Fruit fly (Drosophila melanogaster) whole organism, embryonic: ENCODE results near the gene CG15406.
A peak's percentile ranks its signal among the peaks of the same experiment; 100 is the strongest.

Experiments used
- Bdp1 ChIP-seq: fragments of 200-800 bp; sonication (Bioruptor generic); optimal IDR thresholded peaks from 3 replicates; lab custom pipeline; 2016; ENCODE audit warnings: missing biosample characterization, missing genetic modification characterization
- CG11504 ChIP-seq: fragments of 200-800 bp; sonication (Bioruptor generic); optimal IDR thresholded peaks from 3 replicates; lab custom pipeline; 2019; ENCODE audit warnings: missing biosample characterization, mild to moderate bottlenecking, missing genetic modification characterization, moderate library complexity
- CG12769 ChIP-seq: fragments of 200-800 bp; sonication (Bioruptor generic); optimal IDR thresholded peaks from 2 replicates; lab custom pipeline; 2019; ENCODE audit warnings: missing biosample characterization, mild to moderate bottlenecking, missing genetic modification characterization, moderate library complexity
- CG13296 ChIP-seq: fragments of 200-800 bp; sonication (Bioruptor generic); optimal IDR thresholded peaks from 3 replicates; lab custom pipeline; 2018; ENCODE audit warnings: missing biosample characterization, mild to moderate bottlenecking, missing genetic modification characterization
- CG14710 ChIP-seq: fragments of 200-800 bp; sonication (Bioruptor generic); optimal IDR thresholded peaks from 3 replicates; lab custom pipeline; 2019; ENCODE audit warnings: missing biosample characterization, mild to moderate bottlenecking, missing genetic modification characterization, moderate library complexity
- CG15011 ChIP-seq: fragments of 200-800 bp; sonication (Bioruptor generic); optimal IDR thresholded peaks from 3 replicates; lab custom pipeline; 2018; ENCODE audit warnings: missing biosample characterization, mild to moderate bottlenecking, missing genetic modification characterization
- CG17829 ChIP-seq: fragments of 200-800 bp; optimal IDR thresholded peaks from 2 replicates; lab custom pipeline; 2019; ENCODE audit warnings: missing biosample characterization, mild to moderate bottlenecking, missing genetic modification characterization, moderate library complexity
- CG18262 ChIP-seq: fragments of 200-800 bp; optimal IDR thresholded peaks from 3 replicates; lab custom pipeline; 2019; ENCODE audit warnings: missing biosample characterization, mild to moderate bottlenecking, missing genetic modification characterization, moderate library complexity
- CG2199 ChIP-seq: fragments of 200-800 bp; sonication (Bioruptor generic); IDR thresholded peaks from 3 replicates; pipeline ENCODE4 v1.3.6; 2022; ENCODE audit warnings: missing biosample characterization, missing genetic modification characterization
- CG31388 ChIP-seq: fragments of 200-800 bp; sonication (Bioruptor generic); optimal IDR thresholded peaks from 2 replicates; lab custom pipeline; 2016; ENCODE audit warnings: missing biosample characterization, missing genetic modification characterization
- CG3163 ChIP-seq: fragments of 200-800 bp; sonication (Bioruptor generic); optimal IDR thresholded peaks from 3 replicates; lab custom pipeline; 2016; ENCODE audit warnings: missing biosample characterization, missing genetic modification characterization
- CG32772 ChIP-seq: fragments of 200-800 bp; sonication (Bioruptor generic); IDR thresholded peaks from 2 replicates; pipeline ENCODE4 v1.3.6; 2022; ENCODE audit warnings: missing biosample characterization, missing genetic modification characterization
- CG3281 ChIP-seq: fragments of 200-800 bp; sonication (Bioruptor generic); optimal IDR thresholded peaks from 3 replicates; lab custom pipeline; 2017; ENCODE audit warnings: missing biosample characterization, mild to moderate bottlenecking, missing genetic modification characterization
- CG34422 ChIP-seq: fragments of 200-800 bp; sonication (Bioruptor generic); IDR thresholded peaks from 3 replicates; pipeline ENCODE4 v1.3.6; 2022; ENCODE audit warnings: missing biosample characterization, missing genetic modification characterization
- CG3995 ChIP-seq: fragments of 200-800 bp; sonication (Bioruptor generic); optimal IDR thresholded peaks from 3 replicates; lab custom pipeline; 2016; ENCODE audit warnings: missing biosample characterization, missing genetic modification characterization
- CG43689 ChIP-seq: fragments of 200-800 bp; sonication (Bioruptor generic); IDR thresholded peaks from 2 replicates; pipeline ENCODE4 v1.3.6; 2022; ENCODE audit warnings: missing biosample characterization, missing genetic modification characterization
- CG4424 ChIP-seq: fragments of 200-800 bp; sonication (Bioruptor generic); optimal IDR thresholded peaks from 3 replicates; lab custom pipeline; 2016; ENCODE audit warnings: missing biosample characterization, missing genetic modification characterization
- CG4730 ChIP-seq: fragments of 200-800 bp; sonication (Bioruptor generic); IDR thresholded peaks from 2 replicates; pipeline ENCODE4 v1.3.6; 2022; ENCODE audit warnings: missing biosample characterization, missing genetic modification characterization
- CG6254 ChIP-seq: fragments of 200-800 bp; sonication (Bioruptor generic); optimal IDR thresholded peaks from 3 replicates; lab custom pipeline; 2017; ENCODE audit warnings: mild to moderate bottlenecking, missing biosample characterization, missing genetic modification reagents, missing genetic modification characterization
- CG6654 ChIP-seq: fragments of 200-800 bp; sonication (Bioruptor generic); optimal IDR thresholded peaks from 2 replicates; lab custom pipeline; 2017; ENCODE audit warnings: missing biosample characterization, mild to moderate bottlenecking, missing genetic modification characterization
- CG7987 ChIP-seq: fragments of 200-800 bp; sonication (Bioruptor generic); optimal IDR thresholded peaks from 2 replicates; lab custom pipeline; 2018; ENCODE audit warnings: missing biosample characterization, mild to moderate bottlenecking, missing genetic modification characterization, moderate library complexity
- CG8290 ChIP-seq, 3 experiments: fragments of 200-800 bp; sonication (Bioruptor generic); optimal IDR thresholded peaks; 2 replicates each; lab custom pipeline; 2016 to 2019; ENCODE audit warnings: missing biosample characterization in 3 of 3, missing genetic modification characterization in 3 of 3, mild to moderate bottlenecking in 2 of 3, moderate library complexity in 1 of 3
- D19A ChIP-seq: fragments of 200-800 bp; optimal IDR thresholded peaks from 3 replicates; lab custom pipeline; 2019; ENCODE audit warnings: missing biosample characterization, mild to moderate bottlenecking, missing genetic modification characterization, moderate library complexity
- Ets65A ChIP-seq: fragments of 200-800 bp; sonication (Bioruptor generic); peaks from one replicate; lab custom pipeline; 2016; ENCODE audit warnings: missing biosample characterization, missing genetic modification characterization
- Fer3 ChIP-seq: fragments of 200-800 bp; sonication (Bioruptor generic); optimal IDR thresholded peaks from 2 replicates; lab custom pipeline; 2018; ENCODE audit warnings: missing biosample characterization, mild to moderate bottlenecking, missing genetic modification characterization, moderate library complexity
- HmgZ ChIP-seq: fragments of 200-800 bp; sonication (Bioruptor generic); optimal IDR thresholded peaks from 2 replicates; lab custom pipeline; 2018; ENCODE audit warnings: missing biosample characterization, mild to moderate bottlenecking, missing genetic modification characterization
- Lhr ChIP-seq: fragments of 200-800 bp; sonication (Bioruptor generic); optimal IDR thresholded peaks from 3 replicates; lab custom pipeline; 2017; ENCODE audit warnings: mild to moderate bottlenecking, missing biosample characterization, missing genetic modification reagents, missing genetic modification characterization
- MESR4 ChIP-seq: fragments of 200-800 bp; sonication (Bioruptor generic); optimal IDR thresholded peaks from 2 replicates; lab custom pipeline; 2018; ENCODE audit warnings: missing biosample characterization, mild to moderate bottlenecking, missing genetic modification characterization, moderate library complexity
- Nf-YA ChIP-seq: fragments of 200-800 bp; sonication (Bioruptor generic); IDR thresholded peaks from 2 replicates; pipeline ENCODE4 v1.3.6; 2022; ENCODE audit warnings: missing biosample characterization, missing genetic modification characterization
- Spps ChIP-seq: fragments of 200-800 bp; sonication (Bioruptor generic); optimal IDR thresholded peaks from 2 replicates; lab custom pipeline; 2018; ENCODE audit warnings: missing biosample characterization, mild to moderate bottlenecking, missing genetic modification characterization
- Taf1 ChIP-seq: fragments of 200-800 bp; sonication (Bioruptor generic); IDR thresholded peaks from 2 replicates; pipeline ENCODE4 v1.3.6; 2022; ENCODE audit warnings: missing biosample characterization, missing genetic modification characterization
- aop ChIP-seq: fragments of 200-800 bp; sonication (Bioruptor generic); IDR thresholded peaks from 2 replicates; pipeline ENCODE4 v1.3.6; 2022; ENCODE audit warnings: missing biosample characterization, missing genetic modification characterization
- cad ChIP-seq: fragments of >200 bp; optimal IDR thresholded peaks from 2 replicates; lab custom pipeline; 2017; ENCODE audit warnings: missing biosample characterization, missing genetic modification characterization
- cg ChIP-seq: fragments of 200-800 bp; sonication (Bioruptor generic); optimal IDR thresholded peaks from 3 replicates; lab custom pipeline; 2019; ENCODE audit warnings: missing biosample characterization, mild to moderate bottlenecking, missing genetic modification characterization, moderate library complexity
- chif ChIP-seq, 2 experiments: fragments of 200-800 bp; sonication (Bioruptor generic); optimal IDR thresholded peaks; 3 replicates each; lab custom pipeline; 2016; ENCODE audit warnings: missing biosample characterization in 2 of 2, missing genetic modification characterization in 2 of 2
- crol ChIP-seq: fragments of 200-800 bp; sonication (Bioruptor generic); IDR thresholded peaks from 2 replicates; pipeline ENCODE4 v1.3.6; 2022; ENCODE audit warnings: missing biosample characterization, missing genetic modification characterization
- dpn ChIP-seq, 2 experiments: fragments of 200-800 bp; sonication (Bioruptor generic); optimal IDR thresholded peaks; 3 replicates each; lab custom pipeline; 2016; ENCODE audit warnings: missing biosample characterization in 2 of 2, missing genetic modification characterization in 2 of 2
- en ChIP-seq: fragments of 200-800 bp; sonication (Bioruptor generic); optimal IDR thresholded peaks from 2 replicates; lab custom pipeline; 2016; ENCODE audit warnings: missing biosample characterization, missing genetic modification characterization
- eyg ChIP-seq: fragments of 200-800 bp; sonication (Bioruptor generic); optimal IDR thresholded peaks from 3 replicates; lab custom pipeline; 2016; ENCODE audit warnings: missing biosample characterization, missing genetic modification characterization
- gcm ChIP-seq: fragments of 200-800 bp; sonication (Bioruptor generic); optimal IDR thresholded peaks from 2 replicates; lab custom pipeline; 2019; ENCODE audit warnings: missing biosample characterization, mild to moderate bottlenecking, missing genetic modification characterization, moderate library complexity
- ham ChIP-seq: fragments of 200-800 bp; sonication (Bioruptor generic); IDR thresholded peaks from 2 replicates; pipeline ENCODE4 v1.3.6; 2022; ENCODE audit warnings: missing biosample characterization, missing genetic modification characterization
- hth ChIP-seq: fragments of >200 bp; optimal IDR thresholded peaks from 2 replicates; lab custom pipeline; 2017; ENCODE audit warnings: inconsistent platforms
- ken ChIP-seq: fragments of 200-800 bp; sonication (Bioruptor generic); IDR thresholded peaks from 3 replicates; pipeline ENCODE4 v1.3.6; 2022; ENCODE audit warnings: missing biosample characterization, missing genetic modification characterization
- oc ChIP-seq: fragments of 200-800 bp; sonication (Bioruptor generic); optimal IDR thresholded peaks from 2 replicates; lab custom pipeline; 2018; ENCODE audit warnings: missing biosample characterization, mild to moderate bottlenecking, missing genetic modification characterization, moderate library complexity
- ro ChIP-seq: fragments of 200-800 bp; sonication (Bioruptor generic); IDR thresholded peaks from 2 replicates; pipeline ENCODE4 v1.3.6; 2022; ENCODE audit warnings: missing biosample characterization, missing genetic modification characterization
- sisA ChIP-seq: fragments of 200-800 bp; sonication (Bioruptor generic); IDR thresholded peaks from 2 replicates; pipeline ENCODE4 v1.3.6; 2022; ENCODE audit warnings: missing biosample characterization, missing genetic modification characterization
- slbo ChIP-seq: fragments of 200-800 bp; sonication (Bioruptor generic); IDR thresholded peaks from 2 replicates; pipeline ENCODE4 v1.3.6; 2022; ENCODE audit warnings: missing biosample characterization, missing genetic modification characterization
- ssp ChIP-seq: fragments of 200-800 bp; sonication (Bioruptor generic); IDR thresholded peaks from 2 replicates; pipeline ENCODE4 v1.3.6; 2022; ENCODE audit warnings: missing biosample characterization, missing genetic modification characterization
- zfh1 ChIP-seq: fragments of 200-800 bp; sonication (Bioruptor generic); IDR thresholded peaks from 3 replicates; pipeline ENCODE4 v1.3.6; 2022; ENCODE audit warnings: missing biosample characterization, missing genetic modification characterization

Gene CG15406

DNA sequence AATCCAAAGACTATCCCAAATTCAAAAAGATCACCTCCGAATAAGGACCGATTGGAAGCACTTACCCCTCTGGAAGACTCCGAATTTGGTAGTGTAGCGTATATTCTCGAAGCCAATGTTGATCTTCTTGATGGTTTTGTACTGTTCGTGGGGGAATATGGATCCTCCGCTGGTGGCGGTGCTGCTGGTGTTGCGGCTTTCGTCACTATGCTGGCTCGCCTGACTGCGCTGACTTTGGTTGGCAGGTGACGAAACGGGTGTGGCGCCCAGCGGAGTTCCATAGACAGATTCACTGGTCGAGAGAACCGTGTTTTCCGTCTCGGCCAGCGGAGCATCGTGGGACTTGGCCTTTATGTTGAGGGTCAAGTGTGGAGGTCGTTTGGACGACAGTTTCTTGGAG is 8.0 kb upstream of the CG15406 start (continued):
- TF ChIP-seq Spps (tag; lab: Kevin White, UChicago) (no peak), zfh1 (no peak), slbo (GFP tag; lab: Robert Waterston, UW) (no peak), CG3995 (GFP tag; lab: Kevin White, UChicago) (no peak), CG6654 (GFP tag; lab: Kevin White, UChicago) (no peak), Ets65A (peak; percentile 66), CG12769 (peak; percentile 5), gcm (GFP tag; lab: Kevin White, UChicago) (no peak), CG6254 (no peak)

DNA sequence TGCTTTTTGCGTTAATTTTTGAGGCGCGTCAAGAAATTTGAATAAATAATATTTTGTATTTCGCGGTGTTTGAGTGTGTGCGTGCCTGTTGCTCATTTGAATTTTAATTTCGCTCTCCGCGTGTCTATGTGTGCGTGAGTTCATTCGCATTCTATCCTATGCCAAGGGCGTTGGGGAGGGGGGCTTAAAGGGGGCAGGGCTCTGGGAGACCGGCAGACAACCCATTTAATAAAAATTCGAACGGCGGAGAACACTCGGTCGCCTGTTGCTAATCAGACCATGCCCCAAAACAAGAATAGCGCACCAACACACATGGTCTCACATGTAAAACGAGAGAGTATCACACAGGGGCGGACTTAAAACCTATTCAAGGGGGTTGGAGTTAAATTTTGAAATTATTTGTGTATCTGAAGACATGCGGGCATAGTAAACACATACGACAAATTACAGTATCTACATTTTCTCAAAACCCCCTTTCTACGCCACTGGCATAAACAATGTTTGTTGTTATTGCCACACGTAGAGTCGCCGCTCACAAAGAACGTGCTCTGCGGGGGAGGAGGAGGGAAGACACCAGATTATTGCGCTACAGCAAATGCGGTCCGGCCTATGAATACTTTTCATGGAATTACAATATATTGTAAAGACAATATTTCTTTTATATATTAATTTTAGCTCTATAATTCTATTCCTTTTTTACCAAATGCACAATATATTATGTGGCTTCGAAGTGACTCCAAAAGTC is 7.1 kb upstream of the CG15406 start:
- TF ChIP-seq Taf1 (GFP tag; lab: Robert Waterston, UW) (peak; percentile 99), CG18262 (tag; lab: Kevin White, UChicago) (peak; percentile 99), crol (GFP tag; lab: Robert Waterston, UW) (peak; percentile 97), Lhr (peak; percentile 99), Fer3 (tag; lab: Kevin White, UChicago) (peak; percentile 100), oc (tag; lab: Kevin White, UChicago) (peak; percentile 99), sisA (peak; percentile 99), CG34422 (GFP tag; lab: Robert Waterston, UW) (peak; percentile 100), Nf-YA (peak; percentile 94), CG17829 (tag; lab: Kevin White, UChicago) (peak; percentile 100), CG15011 (GFP tag; lab: Kevin White, UChicago) (peak; percentile 99), Bdp1 (peak; percentile 96), aop (GFP tag; lab: Robert Waterston, UW) (peak; percentile 99), CG8290 (GFP tag; optimal IDR thresholded peaks at IDR 0.05; lab: Kevin White, UChicago) (peak; percentile 100), CG8290 (tag; optimal IDR thresholded peaks at IDR 0.05; lab: Kevin White, UChicago) (peak; percentile 99 to 100), CG31388 (peak; percentile 99), CG14710 (tag; lab: Kevin White, UChicago) (peak; percentile 98), eyg (GFP tag; lab: Kevin White, UChicago) (peak; percentile 99), CG32772 (GFP tag; lab: Robert Waterston, UW) (peak; percentile 99), ssp (GFP tag; lab: Robert Waterston, UW) (peak; percentile 95), ken (GFP tag; lab: Robert Waterston, UW) (peak; percentile 99), CG4730 (GFP tag; lab: Robert Waterston, UW) (peak; percentile 99), CG4424 (GFP tag; lab: Kevin White, UChicago) (peak; percentile 99), CG13296 (GFP tag; lab: Kevin White, UChicago) (peak; percentile 100), en (peak; percentile 99), ro (GFP tag; lab: Robert Waterston, UW) (peak; percentile 99), dpn (GFP tag; optimal IDR thresholded peaks at IDR 0.05; lab: Kevin White, UChicago) (peak; percentile 100), CG3163 (GFP tag; lab: Kevin White, UChicago) (peak; percentile 96), CG43689 (peak; percentile 96), cg (GFP tag; lab: Kevin White, UChicago) (peak; percentile 81), chif (GFP tag; optimal IDR thresholded peaks at IDR 0.05; lab: Kevin White, UChicago) (peak; percentile 100), CG2199 (peak; percentile 99), ham (GFP tag; lab: Robert Waterston, UW) (peak; percentile 99), MESR4 (GFP tag; lab: Kevin White, UChicago) (peak; percentile 95), HmgZ (tag; lab: Kevin White, UChicago) (peak; percentile 100), CG3281 (peak; percentile 100), D19A (peak; percentile 98), cad (GFP tag; lab: Kevin White, UChicago) (no peak), CG11504 (tag; lab: Kevin White, UChicago) (peak; percentile 98), hth (lab: Kevin White, UChicago) (no peak), CG7987 (GFP tag; lab: Kevin White, UChicago) (peak; percentile 99)
